Fruit fly (Drosophila melanogaster) whole organism, embryonic: ENCODE data around the gene Nep7.

ENCODE experiments used
- Ada2b ChIP-seq: fragments of 200-800 bp; sonication (Bioruptor generic); IDR thresholded peaks from 2 replicates; pipeline ENCODE4 v1.3.6; 2022; ENCODE audit warnings: missing biosample characterization, missing genetic modification characterization
- Awh ChIP-seq: fragments of 200-800 bp; sonication (Bioruptor generic); IDR thresholded peaks from 2 replicates; pipeline ENCODE4, ENCODE4 v1.3.6; 2022; ENCODE audit warnings: missing biosample characterization, missing genetic modification characterization
- BtbVII ChIP-seq: fragments of 200-800 bp; sonication (Bioruptor generic); optimal IDR thresholded peaks from 3 replicates; lab custom pipeline; 2017; ENCODE audit warnings: missing biosample characterization, mild to moderate bottlenecking, missing genetic modification characterization
- CG10321 ChIP-seq: fragments of 200-800 bp; sonication (Bioruptor generic); IDR thresholded peaks from 2 replicates; pipeline ENCODE4 v1.3.6; 2022; ENCODE audit warnings: missing biosample characterization, missing genetic modification characterization
- CG14710 ChIP-seq: fragments of 200-800 bp; sonication (Bioruptor generic); optimal IDR thresholded peaks from 3 replicates; lab custom pipeline; 2019; ENCODE audit warnings: missing biosample characterization, mild to moderate bottlenecking, missing genetic modification characterization, moderate library complexity
- CG15073 ChIP-seq: fragments of 200-800 bp; sonication (Bioruptor generic); optimal IDR thresholded peaks from 2 replicates; lab custom pipeline; 2016; ENCODE audit warnings: missing biosample characterization, missing genetic modification characterization
- CG15269 ChIP-seq: fragments of 200-800 bp; sonication (Bioruptor generic); optimal IDR thresholded peaks from 2 replicates; lab custom pipeline; 2018; ENCODE audit warnings: missing biosample characterization, mild to moderate bottlenecking, missing genetic modification characterization, moderate library complexity
- CG15601 ChIP-seq: fragments of 200-800 bp; sonication (Bioruptor generic); optimal IDR thresholded peaks from 3 replicates; lab custom pipeline; 2019; ENCODE audit warnings: missing biosample characterization, mild to moderate bottlenecking, missing genetic modification characterization, moderate library complexity
- CG1792 ChIP-seq: fragments of 200-800 bp; sonication (Bioruptor generic); optimal IDR thresholded peaks from 2 replicates; lab custom pipeline; 2016; ENCODE audit warnings: missing biosample characterization, missing genetic modification characterization
- CG2116 ChIP-seq: fragments of 200-800 bp; sonication (Bioruptor generic); optimal IDR thresholded peaks from 3 replicates; lab custom pipeline; 2018; ENCODE audit warnings: missing biosample characterization, mild to moderate bottlenecking, missing genetic modification characterization
- CG2712 ChIP-seq: fragments of 200-800 bp; optimal IDR thresholded peaks from 3 replicates; lab custom pipeline; 2019; ENCODE audit warnings: missing biosample characterization, mild to moderate bottlenecking, missing genetic modification characterization, moderate library complexity
- CG31224 ChIP-seq: fragments of 200-800 bp; sonication (Bioruptor generic); IDR thresholded peaks from 2 replicates; pipeline ENCODE4 v1.3.6; 2022; ENCODE audit warnings: missing biosample characterization, missing genetic modification characterization
- CG31388 ChIP-seq: fragments of 200-800 bp; sonication (Bioruptor generic); optimal IDR thresholded peaks from 2 replicates; lab custom pipeline; 2016; ENCODE audit warnings: missing biosample characterization, missing genetic modification characterization
- CG33213 ChIP-seq: fragments of 200-800 bp; sonication (Bioruptor generic); optimal IDR thresholded peaks from 3 replicates; lab custom pipeline; 2016; ENCODE audit warnings: missing biosample characterization, missing genetic modification characterization
- CG4360 ChIP-seq: fragments of 200-800 bp; sonication (Bioruptor generic); IDR thresholded peaks from 2 replicates; pipeline ENCODE4 v1.3.6; 2022; ENCODE audit warnings: missing biosample characterization, missing genetic modification characterization
- CG4707 ChIP-seq: fragments of 200-800 bp; sonication (Bioruptor generic); optimal IDR thresholded peaks from 2 replicates; lab custom pipeline; 2018; ENCODE audit warnings: missing biosample characterization, mild to moderate bottlenecking, missing genetic modification characterization, moderate library complexity
- CG6175 ChIP-seq: fragments of 200-800 bp; sonication (Bioruptor generic); IDR thresholded peaks from 3 replicates; pipeline ENCODE4 v1.3.6; 2022; ENCODE audit warnings: missing biosample characterization, missing genetic modification characterization
- CG6791 ChIP-seq: fragments of 200-800 bp; sonication (Bioruptor generic); IDR thresholded peaks from 3 replicates; pipeline ENCODE4 v1.3.6; 2022; ENCODE audit warnings: missing biosample characterization, missing genetic modification characterization; ENCODE audit not compliant: partially characterized antibody
- CG8478 ChIP-seq: fragments of >200 bp; optimal IDR thresholded peaks from 2 replicates; lab custom pipeline; 2018
- CG9817 ChIP-seq: fragments of 200-800 bp; sonication (Bioruptor generic); optimal IDR thresholded peaks from 2 replicates; lab custom pipeline; 2018; ENCODE audit warnings: missing biosample characterization, mild to moderate bottlenecking, missing genetic modification characterization, moderate library complexity
- CHES-1-like ChIP-seq: fragments of 200-800 bp; sonication (Bioruptor generic); optimal IDR thresholded peaks from 2 replicates; lab custom pipeline; 2016; ENCODE audit warnings: missing biosample characterization, missing genetic modification characterization
- Dek ChIP-seq: fragments of 200-800 bp; sonication (Bioruptor generic); optimal IDR thresholded peaks from 3 replicates; lab custom pipeline; 2019; ENCODE audit warnings: missing biosample characterization, mild to moderate bottlenecking, missing genetic modification characterization, moderate library complexity
- Doc2 ChIP-seq: fragments of 200-800 bp; sonication (Bioruptor generic); IDR thresholded peaks from 2 replicates; pipeline ENCODE4 v1.3.6; 2022; ENCODE audit warnings: missing biosample characterization, missing genetic modification characterization
- Doc3 ChIP-seq: fragments of 200-800 bp; sonication (Bioruptor generic); IDR thresholded peaks from 3 replicates; pipeline ENCODE4 v1.3.6; 2022; ENCODE audit warnings: missing biosample characterization, missing genetic modification characterization; ENCODE audit not compliant: partially characterized antibody
- Ets97D ChIP-seq: fragments of 200-800 bp; sonication (Bioruptor generic); optimal IDR thresholded peaks from 3 replicates; lab custom pipeline; 2016; ENCODE audit warnings: missing biosample characterization, missing genetic modification characterization
- Fer3 ChIP-seq: fragments of 200-800 bp; sonication (Bioruptor generic); optimal IDR thresholded peaks from 2 replicates; lab custom pipeline; 2018; ENCODE audit warnings: missing biosample characterization, mild to moderate bottlenecking, missing genetic modification characterization, moderate library complexity
- Gsc ChIP-seq: fragments of 200-800 bp; sonication (Bioruptor generic); IDR thresholded peaks from 2 replicates; pipeline ENCODE4 v1.3.6; 2022; ENCODE audit warnings: missing biosample characterization, missing genetic modification characterization
- HLH3B ChIP-seq: fragments of 200-800 bp; sonication (Bioruptor generic); IDR thresholded peaks from 2 replicates; pipeline ENCODE4 v1.3.6; 2022; ENCODE audit warnings: missing biosample characterization, missing genetic modification characterization
- Hr39 ChIP-seq: fragments of >200 bp; optimal IDR thresholded peaks from 2 replicates; lab custom pipeline; 2017
- Hr51 ChIP-seq, 2 experiments: fragments of 200-800 bp; sonication (Bioruptor generic); optimal IDR thresholded peaks; 2 replicates in 1 of 2; 3 replicates in 1 of 2; lab custom pipeline; 2016 to 2018; ENCODE audit warnings: missing biosample characterization in 2 of 2, missing genetic modification characterization in 2 of 2, mild to moderate bottlenecking in 1 of 2, moderate library complexity in 1 of 2
- Hsf ChIP-seq: fragments of 200-800 bp; sonication (Bioruptor generic); optimal IDR thresholded peaks from 3 replicates; lab custom pipeline; 2016; ENCODE audit warnings: missing biosample characterization, missing genetic modification characterization
- Kr ChIP-seq: fragments of 200-800 bp; sonication (Bioruptor generic); optimal IDR thresholded peaks from 2 replicates; lab custom pipeline; 2017; ENCODE audit warnings: missing biosample characterization, mild to moderate bottlenecking, missing genetic modification characterization
- Lhr ChIP-seq: fragments of 200-800 bp; sonication (Bioruptor generic); optimal IDR thresholded peaks from 3 replicates; lab custom pipeline; 2017; ENCODE audit warnings: mild to moderate bottlenecking, missing biosample characterization, missing genetic modification reagents, missing genetic modification characterization
- Meics ChIP-seq: fragments of 200-800 bp; sonication (Bioruptor generic); optimal IDR thresholded peaks from 2 replicates; lab custom pipeline; 2017; ENCODE audit warnings: missing biosample characterization, mild to moderate bottlenecking, missing genetic modification characterization
- Rx ChIP-seq: fragments of 200-800 bp; sonication (Bioruptor generic); IDR thresholded peaks from 2 replicates; pipeline ENCODE4 v1.3.6; 2022; ENCODE audit warnings: missing biosample characterization, missing genetic modification characterization
- Scr ChIP-seq: fragments of 200-800 bp; sonication (Bioruptor generic); IDR thresholded peaks from 2 replicates; pipeline ENCODE4 v1.3.6; 2022; ENCODE audit warnings: missing biosample characterization, missing genetic modification characterization; ENCODE audit not compliant: partially characterized antibody
- Spps ChIP-seq: fragments of 200-800 bp; sonication (Bioruptor generic); optimal IDR thresholded peaks from 2 replicates; lab custom pipeline; 2018; ENCODE audit warnings: missing biosample characterization, mild to moderate bottlenecking, missing genetic modification characterization
- Vsx1 ChIP-seq: fragments of 200-800 bp; sonication (Bioruptor generic); optimal IDR thresholded peaks from 2 replicates; lab custom pipeline; 2017; ENCODE audit warnings: missing biosample characterization, mild to moderate bottlenecking, missing genetic modification characterization, missing genetic modification reagents
- Xbp1 ChIP-seq: fragments of 200-800 bp; sonication (Bioruptor generic); optimal IDR thresholded peaks from 3 replicates; lab custom pipeline; 2016; ENCODE audit warnings: missing biosample characterization, mild to moderate bottlenecking, missing genetic modification characterization
- chm ChIP-seq: fragments of 200-800 bp; sonication (Bioruptor generic); IDR thresholded peaks from 2 replicates; pipeline ENCODE4 v1.3.6; 2022; ENCODE audit warnings: missing biosample characterization, missing genetic modification characterization
- cwo ChIP-seq: fragments of 200-800 bp; sonication (Bioruptor generic); optimal IDR thresholded peaks from 3 replicates; lab custom pipeline; 2017; ENCODE audit warnings: missing biosample characterization, missing genetic modification characterization, mild to moderate bottlenecking, moderate library complexity, missing genetic modification reagents
- en ChIP-seq: fragments of 200-800 bp; sonication (Bioruptor generic); optimal IDR thresholded peaks from 2 replicates; lab custom pipeline; 2016; ENCODE audit warnings: missing biosample characterization, missing genetic modification characterization
- eve ChIP-seq, 2 experiments: fragments of >200 bp; optimal IDR thresholded peaks; 2 replicates each; lab custom pipeline; 2017; ENCODE audit warnings: missing biosample characterization in 2 of 2, missing genetic modification characterization in 2 of 2
- fru ChIP-seq: fragments of >200 bp; optimal IDR thresholded peaks from 2 replicates; lab custom pipeline; 2017
- klu ChIP-seq: fragments of 200-800 bp; sonication (Bioruptor generic); IDR thresholded peaks from 2 replicates; pipeline ENCODE4 v1.3.6; 2022; ENCODE audit warnings: missing biosample characterization, missing genetic modification characterization
- maf-S ChIP-seq: fragments of 200-800 bp; sonication (Bioruptor generic); optimal IDR thresholded peaks from 2 replicates; lab custom pipeline; 2016; ENCODE audit warnings: missing biosample characterization, missing genetic modification characterization
- otp ChIP-seq: fragments of 200-800 bp; sonication (Bioruptor generic); IDR thresholded peaks from 3 replicates; pipeline ENCODE4, ENCODE4 v1.3.6; 2022; ENCODE audit warnings: missing biosample characterization, missing genetic modification characterization
- pb ChIP-seq: fragments of 200-800 bp; sonication (Bioruptor generic); optimal IDR thresholded peaks from 3 replicates; lab custom pipeline; 2016; ENCODE audit warnings: missing biosample characterization, missing genetic modification characterization
- stwl ChIP-seq: fragments of 200-800 bp; sonication (Bioruptor generic); optimal IDR thresholded peaks from 3 replicates; lab custom pipeline; 2018; ENCODE audit warnings: missing biosample characterization, mild to moderate bottlenecking, missing genetic modification characterization, moderate library complexity
- tin ChIP-seq: fragments of 200-800 bp; sonication (Bioruptor generic); optimal IDR thresholded peaks from 3 replicates; lab custom pipeline; 2016; ENCODE audit warnings: missing biosample characterization, missing genetic modification characterization
- trem ChIP-seq: fragments of 200-800 bp; optimal IDR thresholded peaks from 3 replicates; lab custom pipeline; 2019; ENCODE audit warnings: missing biosample characterization, mild to moderate bottlenecking, missing genetic modification characterization, moderate library complexity

The Nep7 gene

DNA sequence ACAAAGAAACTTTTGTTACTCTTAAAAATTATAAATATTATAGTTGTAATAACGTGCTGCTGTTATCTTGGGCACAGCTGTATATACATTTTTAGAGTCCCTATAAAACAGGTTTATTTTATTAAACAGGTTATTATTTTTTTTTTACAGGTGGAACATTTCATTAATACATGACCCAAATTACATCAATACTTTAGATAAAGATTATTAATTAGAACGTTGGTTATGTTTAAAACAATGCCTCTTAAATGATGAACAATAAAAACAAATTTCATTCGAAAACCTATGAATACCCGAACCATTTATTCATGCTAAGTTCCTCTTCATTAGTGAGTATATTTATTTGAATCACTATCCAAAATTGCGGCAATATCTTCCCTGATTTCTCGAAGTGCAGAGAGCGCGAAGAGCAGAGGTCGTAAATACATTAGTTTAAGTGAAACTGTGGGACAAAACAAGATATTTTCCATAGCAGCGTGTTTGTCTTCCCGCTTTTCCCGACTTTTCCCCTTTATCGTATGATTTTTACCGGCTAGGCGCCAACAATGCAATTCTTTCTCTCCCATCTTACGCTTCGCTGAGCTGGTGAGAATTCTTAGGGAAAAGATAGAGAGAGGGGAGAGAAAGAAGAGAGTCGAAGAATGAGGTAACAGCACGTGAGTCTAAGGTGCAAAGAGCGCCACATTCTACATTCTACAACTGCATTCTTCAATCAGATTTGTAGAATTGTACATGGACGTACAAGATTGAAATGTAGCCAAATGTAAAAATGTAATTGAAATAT lies 34.1 kb downstream of the Nep7 start (continued):
- TF ChIP-seq eve (GFP tag; optimal IDR thresholded peaks at IDR 0.05; lab: Kevin White, UChicago) (no peak), HLH3B (GFP tag; lab: Robert Waterston, UW) (peak; percentile 69), Hsf (GFP tag; lab: Kevin White, UChicago) (peak; percentile 15), klu (GFP tag; lab: Robert Waterston, UW) (no peak), CG8478 (no peak), CG15269 (tag; lab: Kevin White, UChicago) (peak; percentile 7), Meics (GFP tag; lab: Kevin White, UChicago) (peak; percentile 51), CG1792 (GFP tag; lab: Kevin White, UChicago) (no peak), Lhr (GFP tag; lab: Kevin White, UChicago) (no peak), fru (no peak), trem (tag; lab: Kevin White, UChicago) (no peak), CG2712 (tag; lab: Kevin White, UChicago) (peak; percentile 17), Kr (GFP tag; lab: Kevin White, UChicago) (no peak), Xbp1 (GFP tag; lab: Kevin White, UChicago) (peak; percentile 52), Ada2b (GFP tag; lab: Robert Waterston, UW) (no peak; the same call in 1 of the 2 replicates), Awh (GFP tag; lab: Robert Waterston, UW) (no peak), CG9817 (peak; percentile 13), CG4707 (GFP tag; lab: Kevin White, UChicago) (peak; percentile 80), pb (no peak), Scr (no peak; the same call in 1 of the 2 replicates), Gsc (GFP tag; lab: Robert Waterston, UW) (no peak), CG14710 (tag; lab: Kevin White, UChicago) (peak; percentile 32), Spps (no peak), Rx (GFP tag; lab: Robert Waterston, UW) (no peak), Vsx1 (no peak), CG31224 (peak; percentile 20; the same call in 1 of the 2 replicates), CG6791 (GFP tag; lab: Robert Waterston, UW) (no peak), Ets97D (GFP tag; lab: Kevin White, UChicago) (no peak), CHES-1-like (GFP tag; lab: Kevin White, UChicago) (peak; percentile 35), Fer3 (tag; lab: Kevin White, UChicago) (no peak), maf-S (GFP tag; lab: Kevin White, UChicago) (no peak), CG10321 (GFP tag; lab: Robert Waterston, UW) (no peak), stwl (tag; lab: Kevin White, UChicago) (no peak), CG31388 (no peak), CG6175 (GFP tag; lab: Robert Waterston, UW) (no peak), Dek (tag; lab: Kevin White, UChicago) (no peak), CG15601 (tag; lab: Kevin White, UChicago) (peak; percentile 99), Hr51 (GFP tag; optimal IDR thresholded peaks at IDR 0.05; lab: Kevin White, UChicago) (peak in 1 of 2 experiments; percentile 36), chm (no peak), tin (GFP tag; lab: Kevin White, UChicago) (peak; percentile 12), en (GFP tag; lab: Kevin White, UChicago) (no peak), Doc3 (GFP tag; lab: Robert Waterston, UW) (no peak), otp (GFP tag; lab: Robert Waterston, UW) (no peak), CG15073 (GFP tag; lab: Kevin White, UChicago) (no peak), Hr39 (lab: Kevin White, UChicago) (no peak), CG4360 (GFP tag; lab: Robert Waterston, UW) (no peak), BtbVII (no peak), cwo (peak; percentile 81), Doc2 (GFP tag; lab: Robert Waterston, UW) (no peak), CG33213 (GFP tag; lab: Kevin White, UChicago) (no peak), CG2116 (GFP tag; lab: Kevin White, UChicago) (no peak)
